Worm (Caenorhabditis elegans) whole organism, early embryonic: Measurements from ENCODE around the gene ugt-67.

Source experiments
- B0310.2 ChIP-seq: sonication (generic microtip); optimal IDR thresholded peaks from 2 replicates; lab custom pipeline; 2016; ENCODE audit warnings: mild to moderate bottlenecking, missing genetic modification characterization, missing compliant biosample characterization
- F13C5.2 ChIP-seq: sonication (generic microtip); optimal IDR thresholded peaks from 2 replicates; lab custom pipeline; 2017; ENCODE audit warnings: mild to moderate bottlenecking, missing genetic modification characterization, inconsistent platforms, missing compliant biosample characterization
- aly-1 ChIP-seq: sonication (generic microtip); optimal IDR thresholded peaks from 2 replicates; lab custom pipeline; 2016; ENCODE audit warnings: missing genetic modification characterization, missing compliant biosample characterization
- ama-1 ChIP-seq: fragments of 150-350 bp; optimal IDR thresholded peaks from 2 replicates; lab custom pipeline; 2014
- ceh-13 ChIP-seq: fragments of 200-800 bp; sonication (Bioruptor generic); optimal IDR thresholded peaks from 2 replicates; lab custom pipeline; 2018; ENCODE audit warnings: mild to moderate bottlenecking, missing genetic modification characterization, missing compliant biosample characterization
- ceh-36 ChIP-seq: sonication (generic microtip); optimal IDR thresholded peaks from 2 replicates; lab custom pipeline; 2016; ENCODE audit warnings: missing genetic modification characterization, inconsistent platforms, missing compliant biosample characterization
- ets-7 ChIP-seq: sonication (generic microtip); optimal IDR thresholded peaks from 2 replicates; lab custom pipeline; 2016; ENCODE audit warnings: missing genotype, missing genetic modification characterization, missing compliant biosample characterization
- flt-1 ChIP-seq: fragments of 200-800 bp; sonication (Bioruptor generic); IDR thresholded peaks from 2 replicates; pipeline ENCODE4 v1.3.6; 2022; ENCODE audit warnings: missing genetic modification characterization, missing compliant biosample characterization
- hmbx-1 ChIP-seq: sonication (generic microtip); optimal IDR thresholded peaks from 2 replicates; lab custom pipeline; 2016; ENCODE audit warnings: mild to moderate bottlenecking, missing genetic modification characterization, missing compliant biosample characterization
- hmg-4 ChIP-seq: fragments of 200-800 bp; sonication (Bioruptor generic); optimal IDR thresholded peaks from 2 replicates; lab custom pipeline; 2018; ENCODE audit warnings: mild to moderate bottlenecking, missing genetic modification characterization, missing compliant biosample characterization
- hnd-1 ChIP-seq: sonication (generic microtip); optimal IDR thresholded peaks from 2 replicates; lab custom pipeline; 2016; ENCODE audit warnings: missing genetic modification characterization, missing compliant biosample characterization
- pes-1 ChIP-seq: fragments of 200-800 bp; sonication (Bioruptor generic); IDR thresholded peaks from 2 replicates; pipeline ENCODE4 v1.3.6; 2022; ENCODE audit warnings: missing genetic modification reagents, missing genetic modification characterization, missing compliant biosample characterization
- scrt-1 ChIP-seq: fragments of 200-800 bp; sonication (Bioruptor generic); IDR thresholded peaks from 2 replicates; pipeline ENCODE4 v1.3.6; 2022; ENCODE audit warnings: missing genetic modification characterization, missing compliant biosample characterization
- sea-1 ChIP-seq: fragments of 200-800 bp; sonication (Bioruptor generic); conservative IDR thresholded peaks from 2 replicates; pipeline ENCODE4 v1.3.6; 2022; ENCODE audit warnings: missing genetic modification characterization, missing compliant biosample characterization
- tbx-11 ChIP-seq: fragments of 200-800 bp; sonication (Bioruptor generic); IDR thresholded peaks from 2 replicates; pipeline ENCODE4 v1.3.6; 2022; ENCODE audit warnings: missing genetic modification characterization, missing compliant biosample characterization
- tbx-37 ChIP-seq: fragments of 200-800 bp; sonication (Bioruptor generic); conservative IDR thresholded peaks from 2 replicates; pipeline ENCODE4 v1.3.6; 2022; ENCODE audit warnings: missing genetic modification reagents, missing genetic modification characterization, missing compliant biosample characterization
- tra-4 ChIP-seq: sonication (generic microtip); optimal IDR thresholded peaks from 2 replicates; lab custom pipeline; 2017; ENCODE audit warnings: missing genetic modification characterization, missing compliant biosample characterization

The ugt-67 gene

ce11 chrV:4901074-4901473 is at the start of gene ugt-67:
ugt-67 (plus strand) TSS chrV:4901374.
- TF ChIP-seq ets-7 (no peak), tbx-11 (GFP tag; lab: Robert Waterston, UW) (no peak), B0310.2 (tag; lab: Kevin White, UChicago) (no peak), hmbx-1 (tag; lab: Kevin White, UChicago) (no peak), hmg-4 (GFP tag; lab: Kevin White, UChicago) (no peak), scrt-1 (GFP tag; lab: Robert Waterston, UW) (no peak)

- TF ChIP-seq hmbx-1 (tag; lab: Kevin White, UChicago) (no peak), scrt-1 (GFP tag; lab: Robert Waterston, UW) (no peak), sea-1 (GFP tag; lab: Robert Waterston, UW) (no peak), ceh-13 (no peak), tra-4 (tag; lab: Kevin White, UChicago) (no peak), F13C5.2 (tag; lab: Kevin White, UChicago) (no peak), tbx-37 (no peak), hnd-1 (tag; lab: Kevin White, UChicago) (no peak), pes-1 (GFP tag; lab: Robert Waterston, UW) (no peak), ets-7 (no peak), B0310.2 (tag; lab: Kevin White, UChicago) (no peak), hmg-4 (GFP tag; lab: Kevin White, UChicago) (no peak), ceh-36 (tag; lab: Kevin White, UChicago) (no peak), aly-1 (no peak), tbx-11 (GFP tag; lab: Robert Waterston, UW) (no peak)
Measured at ce11 chrV:4851969-4852368, 49.2 kb upstream of the ugt-67 start.

ce11 chrV:4857561-4857960 is 43.6 kb upstream of the ugt-67 start:
- TF ChIP-seq F13C5.2 (tag; lab: Kevin White, UChicago) (no peak), hnd-1 (tag; lab: Kevin White, UChicago) (no peak), tbx-11 (GFP tag; lab: Robert Waterston, UW) (no peak), sea-1 (GFP tag; lab: Robert Waterston, UW) (no peak), ets-7 (no peak), scrt-1 (GFP tag; lab: Robert Waterston, UW) (no peak), tra-4 (tag; lab: Kevin White, UChicago) (no peak), hmbx-1 (tag; lab: Kevin White, UChicago) (no peak), ceh-36 (tag; lab: Kevin White, UChicago) (no peak), aly-1 (no peak), ceh-13 (no peak), B0310.2 (tag; lab: Kevin White, UChicago) (no peak), ama-1 (lab: Kevin White, UChicago) (no peak), hmg-4 (GFP tag; lab: Kevin White, UChicago) (no peak), tbx-37 (no peak)

- TF ChIP-seq F13C5.2 (tag; lab: Kevin White, UChicago) = peak; percentile 41
- TF ChIP-seq sea-1 (GFP tag; lab: Robert Waterston, UW) = no peak
- peak; percentile 1 for TF ChIP-seq ceh-36 (tag; lab: Kevin White, UChicago)
Measured at ce11 chrV:4860525-4860924, 40.6 kb upstream of the ugt-67 start.

- TF ChIP-seq B0310.2 (tag; lab: Kevin White, UChicago) (no peak), sea-1 (GFP tag; lab: Robert Waterston, UW) (no peak), pes-1 (GFP tag; lab: Robert Waterston, UW) (no peak), flt-1 (GFP tag; lab: Robert Waterston, UW) (no peak), hmbx-1 (tag; lab: Kevin White, UChicago) (no peak), F13C5.2 (tag; lab: Kevin White, UChicago) (no peak), ceh-13 (no peak), ceh-36 (tag; lab: Kevin White, UChicago) (no peak), tbx-11 (GFP tag; lab: Robert Waterston, UW) (no peak), tra-4 (tag; lab: Kevin White, UChicago) (no peak), aly-1 (no peak), hnd-1 (tag; lab: Kevin White, UChicago) (no peak), hmg-4 (GFP tag; lab: Kevin White, UChicago) (no peak), scrt-1 (GFP tag; lab: Robert Waterston, UW) (no peak), tbx-37 (no peak), ama-1 (lab: Kevin White, UChicago) (no peak), ets-7 (no peak)
Measured at ce11 chrV:4862737-4863136, 38.4 kb upstream of the ugt-67 start, which contains the start of gene C37H5.13. C37H5.13 (minus strand) TSS chrV:4862965.

ce11 chrV:4864330-4864729 is 36.8 kb upstream of the ugt-67 start:
- TF ChIP-seq tbx-11 (GFP tag; lab: Robert Waterston, UW) (no peak), ceh-13 (no peak), sea-1 (GFP tag; lab: Robert Waterston, UW) (no peak)

ce11 chrV:4865364-4865763 is 35.8 kb upstream of the ugt-67 start, which contains the start of gene srd-32:
srd-32 (plus strand) TSS chrV:4865664.
- TF ChIP-seq ama-1 (lab: Kevin White, UChicago) (no peak), tra-4 (tag; lab: Kevin White, UChicago) (no peak), sea-1 (GFP tag; lab: Robert Waterston, UW) (no peak), hmbx-1 (tag; lab: Kevin White, UChicago) (no peak), ceh-13 (no peak), ceh-36 (tag; lab: Kevin White, UChicago) (no peak), aly-1 (no peak), flt-1 (GFP tag; lab: Robert Waterston, UW) (no peak), ets-7 (no peak), B0310.2 (tag; lab: Kevin White, UChicago) (no peak), hmg-4 (GFP tag; lab: Kevin White, UChicago) (no peak), tbx-37 (no peak), hnd-1 (tag; lab: Kevin White, UChicago) (no peak), tbx-11 (GFP tag; lab: Robert Waterston, UW) (no peak)

ce11 chrV:4867535-4867934 is 33.6 kb upstream of the ugt-67 start:
- TF ChIP-seq tbx-37 = no peak
- no peak for TF ChIP-seq ceh-13
- no peak for TF ChIP-seq hmbx-1 (tag; lab: Kevin White, UChicago)
- no peak for TF ChIP-seq ama-1 (lab: Kevin White, UChicago)
- no peak for TF ChIP-seq ets-7
- TF ChIP-seq flt-1 (GFP tag; lab: Robert Waterston, UW) = no peak
- no peak for TF ChIP-seq tra-4 (tag; lab: Kevin White, UChicago)
- no peak for TF ChIP-seq ceh-36 (tag; lab: Kevin White, UChicago)
- TF ChIP-seq hnd-1 (tag; lab: Kevin White, UChicago) = no peak
- no peak for TF ChIP-seq hmg-4 (GFP tag; lab: Kevin White, UChicago)
- no peak for TF ChIP-seq pes-1 (GFP tag; lab: Robert Waterston, UW)
- TF ChIP-seq aly-1 = no peak
- TF ChIP-seq F13C5.2 (tag; lab: Kevin White, UChicago) = no peak
- no peak for TF ChIP-seq B0310.2 (tag; lab: Kevin White, UChicago)
